Fruit fly (Drosophila melanogaster) whole organism: ENCODE data around the gene Fmr1.

Experiments
- CG8478 ChIP-seq: fragments of >200 bp; optimal IDR thresholded peaks from 2 replicates; lab custom pipeline; 2018; ENCODE audit warnings: inconsistent platforms
- Dll ChIP-seq: fragments of >200 bp; optimal IDR thresholded peaks from 2 replicates; lab custom pipeline; 2017
- EcR ChIP-seq, 2 experiments: fragments of >200 bp; optimal IDR thresholded peaks; 2 replicates each; lab custom pipeline; 2017; ENCODE audit warnings: missing biosample characterization in 2 of 2, missing genetic modification characterization in 2 of 2, missing genetic modification reagents in 2 of 2
- pan ChIP-seq: fragments of >200 bp; optimal IDR thresholded peaks from 2 replicates; lab custom pipeline; 2017
- psq ChIP-seq: fragments of >200 bp; optimal IDR thresholded peaks from 2 replicates; lab custom pipeline; 2017
- usp ChIP-seq: fragments of >200 bp; optimal IDR thresholded peaks from 2 replicates; lab custom pipeline; 2017; ENCODE audit warnings: missing biosample characterization, missing genetic modification characterization, mixed read lengths

Fmr1 gene

dm6 chr3R:10098296-10098675, 11.6 kb downstream of the Fmr1 start:
- TF ChIP-seq CG8478 (no peak), pan (lab: Kevin White, UChicago) (no peak), Dll (lab: Kevin White, UChicago) (no peak), psq (lab: Kevin White, UChicago) (no peak), EcR (GFP tag; optimal IDR thresholded peaks at IDR 0.05; lab: Kevin White, UChicago) (no peak), usp (no peak)

DNA sequence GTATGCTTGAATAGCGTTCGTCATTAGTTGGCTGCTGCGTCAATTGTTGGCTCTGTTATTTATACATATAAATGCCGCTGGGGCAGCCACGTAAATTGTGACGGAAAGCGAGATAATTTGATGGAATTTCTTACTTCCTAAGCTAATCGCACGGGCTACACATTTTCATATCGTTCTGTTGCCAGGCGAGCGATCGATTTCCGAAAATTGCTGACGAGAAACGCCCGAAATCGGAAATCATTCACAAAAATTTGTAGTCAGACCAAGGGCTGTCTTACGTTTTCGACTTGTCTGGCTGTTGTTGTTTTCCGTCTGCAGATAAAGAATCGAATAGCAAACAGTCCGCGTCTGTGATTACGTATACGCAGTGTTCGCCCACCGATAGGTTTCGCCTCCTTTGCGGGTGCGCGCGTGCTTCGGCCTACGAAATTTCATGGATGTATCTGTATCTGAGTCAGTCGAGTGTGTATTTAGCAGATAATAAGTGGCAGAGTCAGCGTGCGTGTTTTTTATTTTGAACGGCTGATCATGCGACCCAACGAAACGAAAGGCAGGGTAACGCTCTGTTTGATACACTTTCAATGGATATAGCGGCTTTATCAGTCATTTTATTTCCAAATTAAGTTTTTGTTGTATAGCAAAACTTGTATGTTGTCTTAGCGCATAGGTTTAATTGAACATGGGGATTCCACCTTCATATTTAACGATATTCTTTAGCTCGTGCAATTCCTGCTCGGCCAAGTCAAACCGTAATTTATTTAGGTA, 12.2 kb downstream of the Fmr1 start:
- TF ChIP-seq EcR (GFP tag; optimal IDR thresholded peaks at IDR 0.05; lab: Kevin White, UChicago) = no peak
- no peak for TF ChIP-seq usp
- no peak for TF ChIP-seq CG8478
- no peak for TF ChIP-seq Dll (lab: Kevin White, UChicago)
- TF ChIP-seq psq (lab: Kevin White, UChicago) = no peak
- TF ChIP-seq pan (lab: Kevin White, UChicago) = no peak

DNA sequence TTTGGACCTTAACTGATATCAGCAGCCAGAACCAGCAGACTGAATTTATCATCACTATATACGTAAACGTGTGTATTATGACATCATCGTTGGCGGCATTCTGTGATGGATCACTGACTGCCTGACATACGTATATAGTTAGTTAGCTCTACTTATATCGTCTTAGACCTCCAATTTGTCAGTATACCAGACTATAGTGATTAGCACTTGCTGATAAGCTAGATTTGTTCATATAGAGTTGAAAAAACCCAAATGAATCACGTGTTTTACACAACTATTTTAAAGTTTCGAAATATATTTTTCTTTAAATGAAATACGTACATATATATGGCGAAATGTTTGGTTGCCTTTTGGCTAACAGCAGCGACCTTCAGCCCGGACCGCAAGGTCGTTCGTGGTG, 14.2 kb downstream of the Fmr1 start:
- TF ChIP-seq usp (no peak), psq (lab: Kevin White, UChicago) (no peak), pan (lab: Kevin White, UChicago) (no peak), EcR (GFP tag; optimal IDR thresholded peaks at IDR 0.05; lab: Kevin White, UChicago) (no peak), CG8478 (no peak), Dll (lab: Kevin White, UChicago) (no peak)

dm6 chr3R:10095052-10095451, 14.9 kb downstream of the Fmr1 start:
- TF ChIP-seq CG8478 = no peak

DNA sequence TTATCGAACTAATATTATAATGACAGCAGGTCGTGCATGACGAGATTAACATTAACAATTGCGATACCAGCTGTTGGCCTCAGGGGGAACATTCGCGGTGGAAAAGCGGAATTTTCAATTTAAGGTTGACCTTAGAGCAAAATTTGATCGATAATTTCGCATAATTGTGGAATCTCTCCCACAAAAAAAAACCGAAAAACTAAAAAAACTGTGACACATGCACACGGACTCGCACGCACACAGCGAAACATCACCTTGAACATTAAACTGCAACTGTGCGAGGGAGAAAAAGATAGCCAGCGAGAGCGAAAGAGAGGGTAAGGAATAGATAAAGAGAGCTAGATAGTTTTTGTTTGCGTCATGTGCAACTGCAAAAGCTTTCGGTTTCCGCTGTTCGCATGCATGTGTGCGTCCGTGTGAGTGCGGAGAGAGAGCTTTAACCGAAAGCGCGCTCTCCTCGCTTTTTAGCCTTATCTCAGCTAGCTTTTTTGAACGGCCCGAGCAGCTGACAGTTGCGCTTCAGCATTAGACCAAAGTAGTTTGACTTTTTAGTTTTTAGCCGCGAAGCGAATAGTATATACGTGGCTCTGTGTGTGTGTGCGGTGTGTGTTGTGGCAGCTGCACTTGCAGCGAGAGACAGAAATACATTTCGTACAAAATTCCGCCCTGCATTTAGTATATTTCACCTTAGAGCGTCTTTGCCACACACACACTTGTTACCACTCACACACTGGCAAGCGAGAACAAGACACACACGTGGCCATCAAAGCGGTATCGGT, 16.5 kb downstream of the Fmr1 start:
- TF ChIP-seq EcR (GFP tag; optimal IDR thresholded peaks at IDR 0.05; lab: Kevin White, UChicago) (no peak), CG8478 (no peak), Dll (lab: Kevin White, UChicago) (no peak), pan (lab: Kevin White, UChicago) (no peak), usp (no peak), psq (lab: Kevin White, UChicago) (no peak)

- TF ChIP-seq psq (lab: Kevin White, UChicago) = no peak
- TF ChIP-seq Dll (lab: Kevin White, UChicago) = no peak
- TF ChIP-seq usp = no peak
- no peak for TF ChIP-seq EcR (GFP tag; optimal IDR thresholded peaks at IDR 0.05; lab: Kevin White, UChicago)
- no peak for TF ChIP-seq CG8478
- no peak for TF ChIP-seq pan (lab: Kevin White, UChicago)
Measured at dm6 chr3R:10091513-10091912, 18.4 kb downstream of the Fmr1 start.

- no peak for TF ChIP-seq Dll (lab: Kevin White, UChicago)
- no peak for TF ChIP-seq usp
- no peak for TF ChIP-seq CG8478
- no peak for TF ChIP-seq psq (lab: Kevin White, UChicago)
- TF ChIP-seq pan (lab: Kevin White, UChicago) = no peak
- TF ChIP-seq EcR (GFP tag; optimal IDR thresholded peaks at IDR 0.05; lab: Kevin White, UChicago) = no peak
Measured at dm6 chr3R:10090906-10091305, 19.0 kb downstream of the Fmr1 start.

dm6 chr3R:10089171-10089664, 20.7 kb downstream of the Fmr1 start:
- no peak for TF ChIP-seq usp
- peak; percentile 62 for TF ChIP-seq CG8478
- peak; percentile 94 for TF ChIP-seq Dll (lab: Kevin White, UChicago)
- no peak for TF ChIP-seq EcR (GFP tag; optimal IDR thresholded peaks at IDR 0.05; lab: Kevin White, UChicago)
- TF ChIP-seq pan (lab: Kevin White, UChicago) = no peak
- no peak for TF ChIP-seq psq (lab: Kevin White, UChicago)

- TF ChIP-seq CG8478 (peak; percentile 41), Dll (lab: Kevin White, UChicago) (peak; percentile 37), EcR (GFP tag; optimal IDR thresholded peaks at IDR 0.05; lab: Kevin White, UChicago) (no peak)
Measured at dm6 chr3R:10087206-10087927, 22.6 kb downstream of the Fmr1 start.

DNA sequence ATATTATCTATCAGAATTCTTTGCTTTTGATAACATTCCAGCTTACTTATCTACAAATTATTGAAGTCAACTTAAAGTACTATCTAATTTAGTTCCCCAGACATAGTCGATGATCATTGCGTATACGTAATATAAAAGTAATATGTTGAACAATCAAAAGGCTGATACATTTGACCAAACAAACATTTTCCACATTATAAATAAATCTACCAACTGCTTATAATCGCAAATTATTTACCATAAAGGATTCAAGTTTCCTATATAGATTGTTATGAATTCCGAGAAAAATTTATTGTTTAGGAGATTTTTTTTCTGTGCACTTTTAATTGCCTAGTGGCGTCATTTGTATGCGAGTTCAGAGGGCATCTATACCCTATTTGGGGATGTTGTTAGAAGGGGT, 23.2 kb downstream of the Fmr1 start:
- no peak for TF ChIP-seq pan (lab: Kevin White, UChicago)
- TF ChIP-seq psq (lab: Kevin White, UChicago) = no peak
- TF ChIP-seq EcR (GFP tag; optimal IDR thresholded peaks at IDR 0.05; lab: Kevin White, UChicago) = no peak
- no peak for TF ChIP-seq Dll (lab: Kevin White, UChicago)
- TF ChIP-seq CG8478 = no peak
- no peak for TF ChIP-seq usp

DNA sequence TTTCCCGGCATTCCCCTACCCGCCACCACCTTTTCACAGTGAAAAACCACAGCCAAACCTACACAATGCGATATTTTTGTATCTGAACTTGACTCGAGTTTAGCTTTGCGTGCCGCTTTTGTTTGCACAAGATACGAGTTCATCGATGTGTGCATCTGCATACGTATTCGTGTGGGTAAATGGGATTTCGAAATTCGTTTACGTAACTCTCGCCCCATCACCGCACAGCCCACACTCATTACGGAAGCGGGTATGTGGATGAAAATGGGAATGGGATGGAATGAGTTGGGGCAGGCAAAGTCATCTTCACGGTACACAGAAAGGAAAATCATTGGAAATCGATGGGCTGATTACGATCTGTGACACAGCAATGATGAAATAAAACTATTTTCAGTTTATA, 23.7 kb downstream of the Fmr1 start:
- TF ChIP-seq CG8478 (no peak), psq (lab: Kevin White, UChicago) (no peak), Dll (lab: Kevin White, UChicago) (no peak), usp (no peak), EcR (GFP tag; optimal IDR thresholded peaks at IDR 0.05; lab: Kevin White, UChicago) (no peak), pan (lab: Kevin White, UChicago) (no peak)

dm6 chr3R:10084914-10085313, 25.0 kb downstream of the Fmr1 start:
- TF ChIP-seq psq (lab: Kevin White, UChicago) = no peak
- no peak for TF ChIP-seq pan (lab: Kevin White, UChicago)
- TF ChIP-seq usp = no peak
- no peak for TF ChIP-seq Dll (lab: Kevin White, UChicago)
- TF ChIP-seq EcR (GFP tag; optimal IDR thresholded peaks at IDR 0.05; lab: Kevin White, UChicago) = no peak
- no peak for TF ChIP-seq CG8478
